Worm (Caenorhabditis elegans) whole organism, mixed stage, embryonic: ENCODE data around the gene K10D2.8.

Experiments used
- bed-3 ChIP-seq: fragments of 200-800 bp; sonication (Bioruptor generic); optimal IDR thresholded peaks from 3 replicates; lab custom pipeline; 2018; ENCODE audit warnings: mild to moderate bottlenecking, missing genetic modification characterization, moderate library complexity, missing compliant biosample characterization
- ceh-39 ChIP-seq: fragments of 150-350 bp; optimal IDR thresholded peaks from 2 replicates; lab custom pipeline; 2014; ENCODE audit warnings: missing biosample characterization, missing genetic modification characterization
- cnd-1 ChIP-seq: fragments of 200-800 bp; sonication (Bioruptor generic); optimal IDR thresholded peaks from 2 replicates; lab custom pipeline; 2018; ENCODE audit warnings: mild to moderate bottlenecking, missing genetic modification characterization, missing compliant biosample characterization
- lin-13 ChIP-seq: fragments of 150-350 bp; optimal IDR thresholded peaks from 2 replicates; lab custom pipeline; 2014; ENCODE audit warnings: missing biosample characterization, missing genetic modification characterization
- lsy-2 ChIP-seq: fragments of 150-350 bp; optimal IDR thresholded peaks from 2 replicates; lab custom pipeline; 2014; ENCODE audit warnings: missing biosample characterization, missing genetic modification characterization
- mep-1 ChIP-seq: fragments of 150-350 bp; optimal IDR thresholded peaks from 2 replicates; lab custom pipeline; 2017; ENCODE audit warnings: missing biosample characterization, missing genetic modification reagents, missing genetic modification characterization, inconsistent platforms
- nhr-12 ChIP-seq: fragments of 150-350 bp; optimal IDR thresholded peaks from 2 replicates; lab custom pipeline; 2014; ENCODE audit warnings: missing biosample characterization, missing genetic modification characterization
- nhr-237 ChIP-seq: fragments of 150-350 bp; optimal IDR thresholded peaks from 2 replicates; lab custom pipeline; 2014; ENCODE audit warnings: missing biosample characterization, missing genetic modification characterization
- snpc-4 ChIP-seq: fragments of 150-350 bp; optimal IDR thresholded peaks from 2 replicates; lab custom pipeline; 2014; ENCODE audit warnings: missing biosample characterization, missing genetic modification characterization

ce11 chrIII:5188426-5188825 lies at the start of gene K10D2.8:
- TF ChIP-seq lsy-2 (no peak), ceh-39 (tag; lab: Kevin White, UChicago) (no peak), snpc-4 (no peak), bed-3 (no peak), nhr-12 (tag; lab: Kevin White, UChicago) (no peak), cnd-1 (tag; lab: Kevin White, UChicago) (no peak), mep-1 (tag; lab: Kevin White, UChicago) (no peak), nhr-237 (no peak), lin-13 (no peak)
